Fruit fly (Drosophila melanogaster): ENCODE measurements around the gene CG2150.

CG2150 gene

DNA sequence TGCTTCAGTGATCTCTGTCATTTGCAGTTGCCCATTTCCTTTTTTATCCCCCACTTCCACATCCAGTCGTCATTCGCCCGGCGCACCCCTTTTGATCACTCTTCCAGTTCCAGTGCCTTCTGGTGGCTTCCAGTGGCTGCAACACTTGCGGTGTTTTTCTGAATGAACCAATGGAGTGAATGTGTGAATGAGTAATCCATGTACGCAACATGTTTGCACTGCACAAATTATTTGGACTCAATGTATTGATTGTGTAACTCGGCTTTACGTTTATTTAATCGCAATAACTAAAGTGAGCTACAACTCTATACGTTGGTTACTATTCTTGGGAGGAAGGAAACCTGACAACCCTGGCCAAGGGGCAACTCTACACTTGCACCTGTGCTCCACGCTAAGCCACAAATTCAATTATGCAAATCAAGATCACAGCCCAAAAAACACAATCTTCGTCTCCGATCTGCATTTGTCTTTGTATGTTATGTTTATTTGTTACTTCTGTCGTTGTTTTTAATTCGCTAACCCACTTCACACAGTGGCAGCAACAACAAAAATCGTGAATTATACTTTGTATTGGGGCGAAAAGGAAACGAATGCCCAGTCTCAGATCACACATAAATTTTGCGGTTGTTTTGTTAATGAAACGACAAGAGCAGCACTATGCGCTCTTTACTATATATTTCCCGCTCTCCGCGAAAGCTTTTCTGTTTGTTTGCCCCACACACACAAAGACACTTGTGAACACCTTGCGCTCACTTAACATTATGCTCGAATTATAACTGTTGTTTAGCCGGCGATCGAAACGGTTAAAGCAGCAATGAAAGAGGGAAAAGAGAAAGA, 49.5 kb downstream of the CG2150 start:
- TF ChIP-seq Sin3A (optimal IDR thresholded peaks at IDR 0.05): no peak
- no peak for TF ChIP-seq ttk (optimal IDR thresholded peaks at IDR 0.05)
- TF ChIP-seq Myc (optimal IDR thresholded peaks at IDR 0.05): no peak
- TF ChIP-seq psq (optimal IDR thresholded peaks at IDR 0.05): no peak
- TF ChIP-seq h (optimal IDR thresholded peaks at IDR 0.05): no peak
- no peak for TF ChIP-seq insv (optimal IDR thresholded peaks at IDR 0.05)

DNA sequence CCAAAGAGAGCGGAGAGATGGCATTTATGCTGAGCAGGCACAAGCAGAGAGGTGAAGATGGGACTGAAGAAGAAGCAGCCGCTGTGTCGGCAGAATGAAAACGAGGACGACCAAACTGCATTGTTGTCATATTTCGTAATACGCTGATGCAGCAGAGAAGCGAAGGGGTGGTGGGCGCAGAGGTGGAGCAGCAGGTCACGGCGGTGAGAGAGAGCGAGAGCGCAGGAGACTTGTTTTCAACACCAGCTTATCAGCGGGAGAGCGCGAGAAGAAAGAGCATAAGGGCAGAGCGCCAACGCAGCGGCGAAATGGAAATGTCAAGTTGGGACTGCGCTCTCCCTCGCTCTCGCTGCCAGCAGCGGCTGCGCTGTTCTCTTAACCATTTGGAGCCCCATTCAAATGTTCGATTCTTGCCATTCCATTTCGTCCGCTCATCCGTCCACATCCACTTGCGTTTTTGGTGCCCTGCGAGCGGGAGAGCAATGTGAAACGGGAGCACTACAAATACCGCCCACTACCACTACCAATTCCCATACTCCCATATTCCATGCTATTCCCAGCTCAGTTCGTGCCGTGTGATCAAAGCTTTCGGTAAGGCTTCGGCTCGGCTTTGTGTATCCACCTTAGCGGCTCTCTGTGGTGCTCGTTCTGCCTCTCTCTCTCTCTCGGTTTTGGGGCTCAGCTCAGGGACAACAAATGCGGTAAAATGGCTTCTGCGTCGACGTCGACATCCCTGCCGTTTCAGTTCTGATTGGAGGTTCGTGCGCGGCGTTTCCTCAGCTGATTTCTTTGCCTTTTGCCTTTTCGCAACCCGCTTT, 51.1 kb downstream of the CG2150 start, which contains the start of gene ttk:
TSS of gene ttk (plus strand) at position 562 of the 818 bp plus-strand sequence.
- TF ChIP-seq ttk (optimal IDR thresholded peaks at IDR 0.05): no peak
- TF ChIP-seq insv (optimal IDR thresholded peaks at IDR 0.05): peak; percentile 97
- TF ChIP-seq psq (optimal IDR thresholded peaks at IDR 0.05): no peak

Data from Kc167 (cell line).